Fruit fly (Drosophila melanogaster): Measurements from ENCODE around the gene NP15.6.

The NP15.6 gene

DNA sequence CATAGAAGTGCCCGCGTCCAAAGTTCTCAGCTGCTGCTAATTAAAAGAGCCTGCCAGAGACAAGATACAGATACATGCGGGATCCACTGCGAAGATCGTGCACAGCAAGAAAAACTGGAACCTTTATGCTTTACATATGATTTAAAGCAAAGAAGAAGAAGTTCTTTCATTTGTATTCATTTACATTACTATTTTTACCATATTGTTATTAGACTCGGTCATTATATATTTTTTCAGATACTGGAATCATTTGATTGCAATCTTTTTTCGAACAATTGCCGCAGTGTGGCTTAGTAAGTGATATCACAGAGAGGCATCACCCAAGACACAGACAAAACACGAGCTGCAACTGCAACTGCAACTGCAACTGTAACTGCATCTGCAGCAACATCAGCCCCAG is 48.0 kb downstream of the NP15.6 start:
- TF ChIP-seq CG5204 (GFP tag; optimal IDR thresholded peaks at IDR 0.05), result no peak
- no peak for TF ChIP-seq CG11617 (GFP tag; optimal IDR thresholded peaks at IDR 0.05)
- no peak for TF ChIP-seq tj (GFP tag; optimal IDR thresholded peaks at IDR 0.05)
- no peak for TF ChIP-seq Hr96 (GFP tag; optimal IDR thresholded peaks at IDR 0.05)
